Worm (Caenorhabditis elegans): ENCODE data around the gene pigg-1.
A peak's percentile ranks its signal among the peaks of the same experiment; 100 is the strongest.

Gene pigg-1

ce11 chrII:8603567-8604359 is 3.7 kb upstream of the pigg-1 start, which contains the start of gene suf-1 (continued):
- TF ChIP-seq mdt-29 (GFP tag; IDR thresholded peaks at IDR 0.05) (0 out of 2 replicates have a peak, but pooled peaks have one; percentile 52), arid-1 (GFP tag; conservative IDR thresholded peaks at IDR 0.05) (peak; percentile 54; the same call in 1 of the 2 replicates), snpc-1.2 (GFP tag; IDR thresholded peaks at IDR 0.05) (peak; percentile 72), zip-11 (GFP tag; IDR thresholded peaks at IDR 0.05) (no peak), spr-1 (tag; optimal IDR thresholded peaks at IDR 0.05) (no peak), dve-1 (tag; optimal IDR thresholded peaks at IDR 0.05; ENCODE audit: insufficient read depth) (no peak), cey-2 (tag; optimal IDR thresholded peaks at IDR 0.05; ENCODE audit: borderline replicate concordance, insufficient read depth) (no peak), zfp-2 (tag; optimal IDR thresholded peaks at IDR 0.05) (no peak), R02D3.7 (tag; optimal IDR thresholded peaks at IDR 0.05) (no peak), Y75B8A.6 (GFP tag; IDR thresholded peaks at IDR 0.05) (0 out of 2 replicates have a peak, but pooled peaks have one; percentile 23), lin-29 (GFP tag; IDR thresholded peaks at IDR 0.05) (no peak), dmd-8 (GFP tag; IDR thresholded peaks at IDR 0.05) (peak; percentile 56; the same call in 1 of the 2 replicates), unc-62 (GFP tag; optimal IDR thresholded peaks at IDR 0.05 in 1 of 2) (peak in 1 of 2 experiments; percentile 60), unc-62 (tag; optimal IDR thresholded peaks at IDR 0.05) (no peak), lin-13 (GFP tag; optimal IDR thresholded peaks at IDR 0.05) (peak; percentile 68), hmg-1.1 (GFP tag; IDR thresholded peaks at IDR 0.05) (no peak), T26A8.4 (GFP tag; IDR thresholded peaks at IDR 0.05) (peak; percentile 50), pha-4 (GFP tag; IDR thresholded peaks at IDR 0.05) (peak; percentile 46; the same call in 1 of the 2 replicates), pha-4 (tag; optimal IDR thresholded peaks at IDR 0.05) (no peak), mep-1 (tag; optimal IDR thresholded peaks at IDR 0.05) (no peak), nhr-28 (tag; optimal IDR thresholded peaks at IDR 0.05) (no peak), fkh-10 (GFP tag; optimal IDR thresholded peaks at IDR 0.05) (no peak), egl-43 (GFP tag; IDR thresholded peaks at IDR 0.05) (no peak), daf-19 (GFP tag; conservative IDR thresholded peaks at IDR 0.05) (0 out of 2 replicates have a peak, but pooled peaks have one; percentile 49), mxl-3 (GFP tag; optimal IDR thresholded peaks at IDR 0.05) (no peak), unc-39 (tag; optimal IDR thresholded peaks at IDR 0.05) (no peak), madf-5 (GFP tag; IDR thresholded peaks at IDR 0.05) (0 out of 4 replicates have a peak, but pooled peaks of 1 of the 2 experiments have one; percentile 3), nhr-6 (tag; optimal IDR thresholded peaks at IDR 0.05) (no peak), lsy-2 (tag; optimal IDR thresholded peaks at IDR 0.05) (no peak), nhr-77 (tag; optimal IDR thresholded peaks at IDR 0.05) (no peak), sdz-12 (GFP tag; optimal IDR thresholded peaks at IDR 0.05) (no peak)

ce11 chrII:8602337-8602944 is 2.4 kb upstream of the pigg-1 start, which contains the start of the genes cpf-1 and rpl-26:
TSS of gene cpf-1 (minus strand) at chrII:8602440.
TSS of gene rpl-26 (plus strand) at chrII:8602785.
- TF ChIP-seq nhr-6 (tag; optimal IDR thresholded peaks at IDR 0.05) (peak; percentile 15), nhr-11 (tag; optimal IDR thresholded peaks at IDR 0.05) (peak; percentile 23), dpl-1 (GFP tag; optimal IDR thresholded peaks at IDR 0.05) (peak; percentile 70), rbr-2 (tag; optimal IDR thresholded peaks at IDR 0.05) (peak; percentile 32), T26A8.4 (GFP tag; IDR thresholded peaks at IDR 0.05) (0 out of 2 replicates have a peak, but pooled peaks have one; percentile 11), lin-38 (GFP tag; IDR thresholded peaks at IDR 0.05) (peak; percentile 63), nhr-77 (tag; optimal IDR thresholded peaks at IDR 0.05) (peak; percentile 57), F37D6.2 (tag; optimal IDR thresholded peaks at IDR 0.05) (no peak), ama-1 (optimal IDR thresholded peaks at IDR 0.05) (no peak), fkh-10 (GFP tag; optimal IDR thresholded peaks at IDR 0.05) (peak; percentile 24), hlh-11 (tag; optimal IDR thresholded peaks at IDR 0.05) (peak; percentile 28), mes-2 (tag; optimal IDR thresholded peaks at IDR 0.05; ENCODE audit: poor library complexity, severe bottlenecking) (peak; percentile 78), hmg-1.1 (GFP tag; IDR thresholded peaks at IDR 0.05) (0 out of 2 replicates have a peak, but pooled peaks have one; percentile 21), ces-1 (GFP tag; optimal IDR thresholded peaks at IDR 0.05) (no peak), aha-1 (tag) (peak; percentile 61), lsy-2 (tag; optimal IDR thresholded peaks at IDR 0.05) (peak in 1 of 2 experiments; percentile 89), zip-11 (GFP tag; IDR thresholded peaks at IDR 0.05) (no peak), nhr-28 (tag; optimal IDR thresholded peaks at IDR 0.05) (peak; percentile 78)

All from whole organism, L4 larva.